Fruit fly (Drosophila melanogaster) whole organism, embryonic: ENCODE results near the gene CG18563.

ENCODE experiments used
- CG1024 ChIP-seq: fragments of 200-800 bp; sonication (Bioruptor generic); IDR thresholded peaks from 2 replicates; pipeline ENCODE4 v1.3.6; 2022; ENCODE audit warnings: missing biosample characterization, missing genetic modification characterization
- CG12071 ChIP-seq: fragments of 200-800 bp; sonication (Bioruptor generic); optimal IDR thresholded peaks from 3 replicates; lab custom pipeline; 2018; ENCODE audit warnings: missing biosample characterization, mild to moderate bottlenecking, missing genetic modification characterization
- CG12219 ChIP-seq: fragments of 200-800 bp; sonication (Bioruptor generic); optimal IDR thresholded peaks from 3 replicates; lab custom pipeline; 2018; ENCODE audit warnings: missing biosample characterization, mild to moderate bottlenecking, missing genetic modification characterization
- CG12942 ChIP-seq: fragments of 200-800 bp; sonication (Bioruptor generic); optimal IDR thresholded peaks from 3 replicates; lab custom pipeline; 2016; ENCODE audit warnings: missing biosample characterization, missing genetic modification characterization
- CG14667 ChIP-seq: fragments of 200-800 bp; sonication (Bioruptor generic); IDR thresholded peaks from 2 replicates; pipeline ENCODE4 v1.3.6; 2022; ENCODE audit warnings: missing biosample characterization, missing genetic modification characterization
- CG14965 ChIP-seq: fragments of 200-800 bp; sonication (Bioruptor generic); optimal IDR thresholded peaks from 2 replicates; lab custom pipeline; 2016; ENCODE audit warnings: missing biosample characterization, missing genetic modification characterization, borderline replicate concordance
- CG15696 ChIP-seq: fragments of 200-800 bp; sonication (Bioruptor generic); optimal IDR thresholded peaks from 2 replicates; lab custom pipeline; 2019; ENCODE audit warnings: missing biosample characterization, mild to moderate bottlenecking, missing genetic modification characterization, moderate library complexity
- CG17328 ChIP-seq: fragments of 200-800 bp; sonication (Bioruptor generic); IDR thresholded peaks from 2 replicates; pipeline ENCODE4 v1.3.6; 2022; ENCODE audit warnings: missing biosample characterization, missing genetic modification characterization
- CG18619 ChIP-seq: fragments of 200-800 bp; sonication (Bioruptor generic); optimal IDR thresholded peaks from 3 replicates; lab custom pipeline; 2017; ENCODE audit warnings: missing biosample characterization, mild to moderate bottlenecking, missing genetic modification characterization
- CG18764 ChIP-seq: fragments of 200-800 bp; sonication (Bioruptor generic); optimal IDR thresholded peaks from 3 replicates; lab custom pipeline; 2016; ENCODE audit warnings: missing biosample characterization, missing genetic modification characterization
- CG2889 ChIP-seq: fragments of 200-800 bp; sonication (Bioruptor generic); IDR thresholded peaks from 3 replicates; pipeline ENCODE4 v1.3.6; 2022; ENCODE audit warnings: missing biosample characterization, missing genetic modification characterization
- CG30020 ChIP-seq: fragments of 200-800 bp; optimal IDR thresholded peaks from 2 replicates; lab custom pipeline; 2019; ENCODE audit warnings: missing biosample characterization, mild to moderate bottlenecking, missing genetic modification characterization, moderate library complexity
- CG30403 ChIP-seq: fragments of 200-800 bp; sonication (Bioruptor generic); optimal IDR thresholded peaks from 3 replicates; lab custom pipeline; 2016; ENCODE audit warnings: missing biosample characterization, missing genetic modification characterization
- CG6272 ChIP-seq: fragments of 200-800 bp; sonication (Bioruptor generic); IDR thresholded peaks from 2 replicates; pipeline ENCODE4 v1.3.6; 2022; ENCODE audit warnings: missing biosample characterization, missing genetic modification characterization
- CG6683 ChIP-seq: fragments of 200-800 bp; sonication (Bioruptor generic); optimal IDR thresholded peaks from 2 replicates; lab custom pipeline; 2017; ENCODE audit warnings: missing biosample characterization, mild to moderate bottlenecking, missing genetic modification characterization, missing genetic modification reagents
- CG7372 ChIP-seq: fragments of 200-800 bp; sonication (Bioruptor generic); IDR thresholded peaks from 2 replicates; pipeline ENCODE4 v1.3.6; 2022; ENCODE audit warnings: missing biosample characterization, missing genetic modification characterization
- CG7963 ChIP-seq: fragments of 200-800 bp; sonication (Bioruptor generic); IDR thresholded peaks from 3 replicates; pipeline ENCODE4 v1.3.6; 2022; ENCODE audit warnings: missing biosample characterization, missing genetic modification characterization; ENCODE audit not compliant: partially characterized antibody
- Chrac-16 ChIP-seq: fragments of 200-800 bp; sonication (Bioruptor generic); optimal IDR thresholded peaks from 3 replicates; lab custom pipeline; 2016; ENCODE audit warnings: missing biosample characterization, missing genetic modification characterization
- D ChIP-seq, 2 experiments: fragments of 200-800 bp in 1 of 2; fragments of >200 bp in 1 of 2; sonication (Bioruptor generic) in 1 of 2; optimal IDR thresholded peaks; 2 replicates in 1 of 2; 3 replicates in 1 of 2; lab custom pipeline; 2017; ENCODE audit warnings: mild to moderate bottlenecking in 1 of 2, missing biosample characterization in 1 of 2, missing genetic modification characterization in 1 of 2, missing genetic modification reagents in 1 of 2
- Dref ChIP-seq: fragments of 200-800 bp; sonication (Bioruptor generic); IDR thresholded peaks from 2 replicates; pipeline ENCODE4 v1.3.6; 2022; ENCODE audit warnings: missing biosample characterization, missing genetic modification characterization
- Eip74EF ChIP-seq, 2 experiments: fragments of 200-800 bp in 1 of 2; fragments of >200 bp in 1 of 2; sonication (Bioruptor generic) in 1 of 2; optimal IDR thresholded peaks; 2 replicates each; lab custom pipeline; 2017 to 2019; ENCODE audit warnings: missing biosample characterization in 2 of 2, missing genetic modification characterization in 2 of 2, mild to moderate bottlenecking in 1 of 2, moderate library complexity in 1 of 2
- Fer3 ChIP-seq: fragments of 200-800 bp; sonication (Bioruptor generic); optimal IDR thresholded peaks from 2 replicates; lab custom pipeline; 2018; ENCODE audit warnings: missing biosample characterization, mild to moderate bottlenecking, missing genetic modification characterization, moderate library complexity
- HHEX ChIP-seq: fragments of 200-800 bp; sonication (Bioruptor generic); optimal IDR thresholded peaks from 3 replicates; lab custom pipeline; 2017; ENCODE audit warnings: missing biosample characterization, mild to moderate bottlenecking, missing genetic modification characterization, missing genetic modification reagents
- HLH54F ChIP-seq: fragments of 200-800 bp; sonication (Bioruptor generic); optimal IDR thresholded peaks from 3 replicates; lab custom pipeline; 2016; ENCODE audit warnings: missing biosample characterization, missing genetic modification characterization
- HmgZ ChIP-seq: fragments of 200-800 bp; sonication (Bioruptor generic); optimal IDR thresholded peaks from 2 replicates; lab custom pipeline; 2018; ENCODE audit warnings: missing biosample characterization, mild to moderate bottlenecking, missing genetic modification characterization
- Hmr ChIP-seq: fragments of 200-800 bp; sonication (Bioruptor generic); optimal IDR thresholded peaks from 3 replicates; lab custom pipeline; 2017; ENCODE audit warnings: mild to moderate bottlenecking, missing biosample characterization, missing genetic modification reagents, missing genetic modification characterization
- Mad ChIP-seq: fragments of 200-800 bp; sonication (Bioruptor generic); optimal IDR thresholded peaks from 2 replicates; lab custom pipeline; 2016; ENCODE audit warnings: missing biosample characterization, missing genetic modification characterization
- Ptx1 ChIP-seq: fragments of 200-800 bp; sonication (Bioruptor generic); IDR thresholded peaks from 2 replicates; pipeline ENCODE4 v1.3.6; 2022; ENCODE audit warnings: missing biosample characterization, missing genetic modification characterization
- Ravus ChIP-seq: fragments of 200-800 bp; sonication (Bioruptor generic); IDR thresholded peaks from 2 replicates; pipeline ENCODE4 v1.3.6; 2022; ENCODE audit warnings: missing biosample characterization, missing genetic modification characterization
- Rx ChIP-seq: fragments of 200-800 bp; sonication (Bioruptor generic); IDR thresholded peaks from 2 replicates; pipeline ENCODE4 v1.3.6; 2022; ENCODE audit warnings: missing biosample characterization, missing genetic modification characterization
- Vsx1 ChIP-seq: fragments of 200-800 bp; sonication (Bioruptor generic); optimal IDR thresholded peaks from 2 replicates; lab custom pipeline; 2017; ENCODE audit warnings: missing biosample characterization, mild to moderate bottlenecking, missing genetic modification characterization, missing genetic modification reagents
- ap ChIP-seq: fragments of 200-800 bp; sonication (Bioruptor generic); IDR thresholded peaks from 2 replicates; pipeline ENCODE4 v1.3.6; 2022; ENCODE audit warnings: missing biosample characterization, missing genetic modification characterization
- caup ChIP-seq: fragments of 200-800 bp; sonication (Bioruptor generic); optimal IDR thresholded peaks from 3 replicates; lab custom pipeline; 2017; ENCODE audit warnings: missing biosample characterization, mild to moderate bottlenecking, missing genetic modification characterization, moderate library complexity; ENCODE audit not compliant: severe bottlenecking
- ci ChIP-seq: fragments of 200-800 bp; sonication (Bioruptor generic); IDR thresholded peaks from 3 replicates; pipeline ENCODE4 v1.3.6; 2022; ENCODE audit warnings: missing biosample characterization, missing genetic modification characterization
- dm ChIP-seq: fragments of 200-800 bp; sonication (Bioruptor generic); optimal IDR thresholded peaks from 3 replicates; lab custom pipeline; 2016; ENCODE audit warnings: missing biosample characterization, missing genetic modification characterization
- ems ChIP-seq: fragments of 200-800 bp; sonication (Bioruptor generic); optimal IDR thresholded peaks from 3 replicates; lab custom pipeline; 2016; ENCODE audit warnings: missing biosample characterization, missing genetic modification characterization
- gcm ChIP-seq: fragments of 200-800 bp; sonication (Bioruptor generic); optimal IDR thresholded peaks from 2 replicates; lab custom pipeline; 2019; ENCODE audit warnings: missing biosample characterization, mild to moderate bottlenecking, missing genetic modification characterization, moderate library complexity
- jing ChIP-seq: fragments of 200-800 bp; sonication (Bioruptor generic); optimal IDR thresholded peaks from 2 replicates; lab custom pipeline; 2018; ENCODE audit warnings: missing biosample characterization, mild to moderate bottlenecking, missing genetic modification characterization
- kay ChIP-seq: fragments of 200-800 bp; sonication (Bioruptor generic); optimal IDR thresholded peaks from 2 replicates; lab custom pipeline; 2016; ENCODE audit warnings: missing biosample characterization, missing genetic modification characterization
- maf-S ChIP-seq: fragments of 200-800 bp; sonication (Bioruptor generic); optimal IDR thresholded peaks from 2 replicates; lab custom pipeline; 2016; ENCODE audit warnings: missing biosample characterization, missing genetic modification characterization
- peb ChIP-seq: fragments of 200-800 bp; sonication (Bioruptor generic); IDR thresholded peaks from 2 replicates; pipeline ENCODE4 v1.3.6; 2022; ENCODE audit warnings: missing biosample characterization, missing genetic modification characterization
- prd ChIP-seq, 3 experiments: fragments of >200 bp in 2 of 3; fragments of 200-800 bp in 1 of 3; sonication (Bioruptor generic) in 1 of 3; optimal IDR thresholded peaks in 2 of 3; IDR thresholded peaks in 1 of 3; 2 replicates in 2 of 3; 3 replicates in 1 of 3; pipeline versions ENCODE4 v1.3.6 to Lab custom; 2017 to 2022; ENCODE audit warnings: missing biosample characterization in 1 of 3, missing genetic modification characterization in 1 of 3
- ranshi ChIP-seq: fragments of 200-800 bp; sonication (Bioruptor generic); IDR thresholded peaks from 2 replicates; pipeline ENCODE4 v1.3.6; 2022; ENCODE audit warnings: missing biosample characterization, missing genetic modification characterization
- scrt ChIP-seq: fragments of 200-800 bp; sonication (Bioruptor generic); optimal IDR thresholded peaks from 2 replicates; lab custom pipeline; 2018; ENCODE audit warnings: missing biosample characterization, mild to moderate bottlenecking, missing genetic modification characterization, moderate library complexity
- tap ChIP-seq: fragments of 200-800 bp; optimal IDR thresholded peaks from 3 replicates; lab custom pipeline; 2019; ENCODE audit warnings: missing biosample characterization, mild to moderate bottlenecking, missing genetic modification characterization, moderate library complexity
- toy ChIP-seq: fragments of 200-800 bp; sonication (Bioruptor generic); IDR thresholded peaks from 2 replicates; pipeline ENCODE4 v1.3.6; 2022; ENCODE audit warnings: missing biosample characterization, missing genetic modification characterization
- wor ChIP-seq: fragments of 200-800 bp; sonication (Bioruptor generic); IDR thresholded peaks from 2 replicates; pipeline ENCODE4 v1.3.6; 2022; ENCODE audit warnings: missing biosample characterization, missing genetic modification characterization
- zfh2 ChIP-seq: fragments of 200-800 bp; sonication (Bioruptor generic); optimal IDR thresholded peaks from 2 replicates; lab custom pipeline; 2016; ENCODE audit warnings: missing biosample characterization, missing genetic modification characterization

The CG18563 gene

DNA sequence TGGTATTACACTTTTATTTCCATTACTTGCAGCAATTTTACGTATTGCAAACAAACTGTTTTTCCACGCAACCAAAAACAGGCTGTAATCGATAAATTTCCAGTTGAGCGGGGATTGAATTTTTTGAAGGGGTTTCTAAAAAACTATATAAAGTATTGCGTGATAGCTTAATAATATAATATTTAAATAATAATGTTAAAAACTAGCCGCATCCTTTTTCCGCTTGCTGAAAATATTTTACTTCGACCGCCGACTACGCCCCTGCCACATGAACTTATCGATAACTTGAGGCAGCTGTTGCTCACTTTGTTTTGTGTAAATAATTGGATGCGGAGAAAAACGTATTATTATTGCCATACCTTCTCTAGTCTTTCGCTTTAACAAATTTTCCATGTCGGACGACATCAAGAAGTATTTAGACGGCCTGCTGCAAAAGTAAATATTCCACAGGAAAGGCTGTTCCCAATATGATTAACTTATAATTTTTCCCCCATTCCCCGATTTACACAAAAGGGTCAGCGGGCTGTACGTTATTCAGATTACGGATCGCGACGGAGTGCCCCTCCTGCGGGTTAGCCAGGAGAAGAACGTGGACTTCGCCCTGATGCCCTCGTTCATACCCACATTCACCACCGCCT, 23.2 kb upstream of the CG18563 start, which contains the start of the genes fws and Lamtor3 (continued):
- TF ChIP-seq CG7372 (GFP tag; lab: Robert Waterston, UW) (peak; percentile 99), Rx (GFP tag; lab: Robert Waterston, UW) (peak; percentile 99), CG18619 (GFP tag; lab: Kevin White, UChicago) (peak; percentile 97), CG14667 (GFP tag; lab: Robert Waterston, UW) (peak; percentile 99), Ravus (GFP tag; lab: Robert Waterston, UW) (peak; percentile 96), Mad (GFP tag; lab: Kevin White, UChicago) (peak; percentile 96), Eip74EF (GFP tag; optimal IDR thresholded peaks at IDR 0.05; lab: Kevin White, UChicago) (peak in 1 of 2 experiments; percentile 95), caup (GFP tag; lab: Kevin White, UChicago) (peak; percentile 97), CG17328 (GFP tag; lab: Robert Waterston, UW) (peak; percentile 99), Dref (GFP tag; lab: Robert Waterston, UW) (peak; percentile 74), toy (GFP tag; lab: Robert Waterston, UW) (peak; percentile 98), Ptx1 (GFP tag; lab: Robert Waterston, UW) (peak; percentile 99), ems (GFP tag; lab: Kevin White, UChicago) (peak; percentile 90), HmgZ (tag; lab: Kevin White, UChicago) (peak; percentile 98), maf-S (GFP tag; lab: Kevin White, UChicago) (peak; percentile 86), HLH54F (GFP tag; lab: Kevin White, UChicago) (peak; percentile 92), ci (GFP tag; lab: Robert Waterston, UW) (peak; percentile 99), CG12071 (peak; percentile 95), CG30020 (tag; lab: Kevin White, UChicago) (peak; percentile 85), Chrac-16 (GFP tag; lab: Kevin White, UChicago) (peak; percentile 97), wor (peak; percentile 99), dm (peak; percentile 65), prd (optimal IDR thresholded peaks at IDR 0.05; lab: Kevin White, UChicago) (no peak), prd (GFP tag; IDR thresholded peaks at IDR 0.05; lab: Robert Waterston, UW) (peak; percentile 100), CG2889 (GFP tag; lab: Robert Waterston, UW) (peak; percentile 99), gcm (GFP tag; lab: Kevin White, UChicago) (peak; percentile 97), peb (peak; percentile 98), CG18764 (GFP tag; lab: Kevin White, UChicago) (peak; percentile 94), zfh2 (peak; percentile 97), CG12942 (GFP tag; lab: Kevin White, UChicago) (peak; percentile 96), CG15696 (tag; lab: Kevin White, UChicago) (peak; percentile 88), HHEX (GFP tag; lab: Kevin White, UChicago) (peak; percentile 98), jing (GFP tag; lab: Kevin White, UChicago) (peak; percentile 96), ranshi (peak; percentile 99), CG7963 (GFP tag; lab: Robert Waterston, UW) (0 out of 3 replicates have a peak, but pooled peaks have one; percentile 43), CG6272 (GFP tag; lab: Robert Waterston, UW) (peak; percentile 99), CG12219 (GFP tag; lab: Kevin White, UChicago) (peak; percentile 95), Fer3 (tag; lab: Kevin White, UChicago) (peak; percentile 99), scrt (GFP tag; lab: Kevin White, UChicago) (peak; percentile 97), kay (GFP tag; lab: Kevin White, UChicago) (peak; percentile 90), CG14965 (no peak), Vsx1 (GFP tag; lab: Kevin White, UChicago) (peak; percentile 95), ap (GFP tag; lab: Robert Waterston, UW) (peak; percentile 98), CG1024 (GFP tag; lab: Robert Waterston, UW) (peak; percentile 95), D (optimal IDR thresholded peaks at IDR 0.05; lab: Kevin White, UChicago) (no peak), D (GFP tag; optimal IDR thresholded peaks at IDR 0.05; lab: Kevin White, UChicago) (peak; percentile 96), Hmr (GFP tag; lab: Kevin White, UChicago) (peak; percentile 99), tap (tag; lab: Kevin White, UChicago) (peak; percentile 97), CG6683 (peak; percentile 94), CG30403 (GFP tag; lab: Kevin White, UChicago) (peak; percentile 96)
